Worm (Caenorhabditis elegans) whole organism, young adult: ENCODE results near the gene rde-8.

Experiments used
- F37B4.10 ChIP-seq: fragments of 200-800 bp; sonication (Bioruptor generic); IDR thresholded peaks from 2 replicates; pipeline ENCODE4 v1.3.6; 2022; ENCODE audit warnings: missing genetic modification characterization, missing compliant biosample characterization
- Y79H2A.3 ChIP-seq: fragments of 200-800 bp; sonication (Bioruptor generic); conservative IDR thresholded peaks from 2 replicates; pipeline ENCODE4 v1.3.6; 2022; ENCODE audit warnings: missing genetic modification reagents, missing genetic modification characterization, missing compliant biosample characterization
- pha-4 ChIP-seq: fragments of 150-350 bp; sonication (generic microtip); optimal IDR thresholded peaks from 2 replicates; lab custom pipeline; 2014; ENCODE audit warnings: missing biosample characterization, missing genetic modification reagents, missing genetic modification characterization

DNA sequence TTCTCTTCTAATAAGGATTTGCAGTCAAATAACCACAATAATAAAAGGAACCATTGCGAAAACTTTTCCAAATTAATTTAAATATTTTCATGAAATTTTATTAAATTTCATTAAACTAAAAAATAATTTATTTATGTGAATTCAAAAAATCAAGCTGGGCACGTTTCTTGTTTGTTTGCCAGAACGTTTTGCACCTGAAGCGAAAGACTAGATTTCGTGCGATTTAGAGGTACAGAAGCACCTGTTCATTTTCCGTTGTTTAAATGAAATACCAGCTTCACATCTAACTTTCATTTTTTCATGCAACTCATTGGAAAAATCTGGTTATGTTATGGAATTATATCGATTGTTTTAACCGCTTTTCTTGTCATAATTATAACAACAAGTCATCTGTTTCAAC is 31.0 kb downstream of the rde-8 start, which contains the start of gene srg-48:
- TF ChIP-seq Y79H2A.3 (GFP tag; lab: Robert Waterston, UW): no peak
- no peak for TF ChIP-seq F37B4.10 (GFP tag; lab: Robert Waterston, UW)
- no peak for TF ChIP-seq pha-4 (tag; lab: Kevin White, UChicago)
